Fruit fly (Drosophila melanogaster) whole organism, embryonic: Measurements from ENCODE around the gene CG6685.

Experiments used
- Atf-2 ChIP-seq: fragments of 200-800 bp; sonication (Bioruptor generic); optimal IDR thresholded peaks from 2 replicates; lab custom pipeline; 2016; ENCODE audit warnings: missing biosample characterization, missing genetic modification characterization
- Bgb ChIP-seq: fragments of 200-800 bp; sonication (Bioruptor generic); IDR thresholded peaks from 2 replicates; pipeline ENCODE4 v1.3.6; 2022; ENCODE audit warnings: missing biosample characterization, missing genetic modification characterization; ENCODE audit not compliant: partially characterized antibody
- CG10267 ChIP-seq: fragments of 200-800 bp; sonication (Bioruptor generic); optimal IDR thresholded peaks from 2 replicates; lab custom pipeline; 2018; ENCODE audit warnings: missing biosample characterization, mild to moderate bottlenecking, missing genetic modification characterization, moderate library complexity
- CG14050 ChIP-seq: fragments of 200-800 bp; sonication (Bioruptor generic); IDR thresholded peaks from 3 replicates; pipeline ENCODE4 v1.3.6; 2022; ENCODE audit warnings: missing biosample characterization, missing genetic modification characterization
- CG14860 ChIP-seq: fragments of 200-800 bp; sonication (Bioruptor generic); IDR thresholded peaks from 3 replicates; pipeline ENCODE4 v1.3.6; 2022; ENCODE audit warnings: missing biosample characterization, missing genetic modification characterization; ENCODE audit not compliant: partially characterized antibody
- CG14965 ChIP-seq: fragments of 200-800 bp; sonication (Bioruptor generic); optimal IDR thresholded peaks from 2 replicates; lab custom pipeline; 2016; ENCODE audit warnings: missing biosample characterization, missing genetic modification characterization, borderline replicate concordance
- CG15601 ChIP-seq: fragments of 200-800 bp; sonication (Bioruptor generic); optimal IDR thresholded peaks from 3 replicates; lab custom pipeline; 2019; ENCODE audit warnings: missing biosample characterization, mild to moderate bottlenecking, missing genetic modification characterization, moderate library complexity
- CG1603 ChIP-seq: fragments of 200-800 bp; sonication (Bioruptor generic); optimal IDR thresholded peaks from 2 replicates; lab custom pipeline; 2019; ENCODE audit warnings: missing biosample characterization, mild to moderate bottlenecking, missing genetic modification characterization, moderate library complexity
- CG17328 ChIP-seq: fragments of 200-800 bp; sonication (Bioruptor generic); IDR thresholded peaks from 2 replicates; pipeline ENCODE4 v1.3.6; 2022; ENCODE audit warnings: missing biosample characterization, missing genetic modification characterization
- CG17612 ChIP-seq: fragments of 200-800 bp; sonication (Bioruptor generic); IDR thresholded peaks from 2 replicates; pipeline ENCODE4 v1.3.6; 2022; ENCODE audit warnings: missing biosample characterization, missing genetic modification characterization
- CG17829 ChIP-seq: fragments of 200-800 bp; optimal IDR thresholded peaks from 2 replicates; lab custom pipeline; 2019; ENCODE audit warnings: missing biosample characterization, mild to moderate bottlenecking, missing genetic modification characterization, moderate library complexity
- CG17912 ChIP-seq: fragments of 200-800 bp; sonication (Bioruptor generic); optimal IDR thresholded peaks from 2 replicates; lab custom pipeline; 2018; ENCODE audit warnings: missing biosample characterization, mild to moderate bottlenecking, missing genetic modification characterization
- CG2199 ChIP-seq: fragments of 200-800 bp; sonication (Bioruptor generic); IDR thresholded peaks from 3 replicates; pipeline ENCODE4 v1.3.6; 2022; ENCODE audit warnings: missing biosample characterization, missing genetic modification characterization
- CG31365 ChIP-seq: fragments of 200-800 bp; sonication (Bioruptor generic); optimal IDR thresholded peaks from 2 replicates; lab custom pipeline; 2018; ENCODE audit warnings: missing biosample characterization, mild to moderate bottlenecking, missing genetic modification characterization
- CG4424 ChIP-seq: fragments of 200-800 bp; sonication (Bioruptor generic); optimal IDR thresholded peaks from 3 replicates; lab custom pipeline; 2016; ENCODE audit warnings: missing biosample characterization, missing genetic modification characterization
- CG4707 ChIP-seq: fragments of 200-800 bp; sonication (Bioruptor generic); optimal IDR thresholded peaks from 2 replicates; lab custom pipeline; 2018; ENCODE audit warnings: missing biosample characterization, mild to moderate bottlenecking, missing genetic modification characterization, moderate library complexity
- CG4854 ChIP-seq: fragments of 200-800 bp; sonication (Bioruptor generic); optimal IDR thresholded peaks from 2 replicates; lab custom pipeline; 2016; ENCODE audit warnings: missing biosample characterization, missing genetic modification characterization, inconsistent platforms
- CG6254 ChIP-seq: fragments of 200-800 bp; sonication (Bioruptor generic); optimal IDR thresholded peaks from 3 replicates; lab custom pipeline; 2017; ENCODE audit warnings: mild to moderate bottlenecking, missing biosample characterization, missing genetic modification reagents, missing genetic modification characterization
- CTCF ChIP-seq: fragments of 200-800 bp; sonication (Bioruptor generic); optimal IDR thresholded peaks from 2 replicates; lab custom pipeline; 2017; ENCODE audit warnings: missing biosample characterization, mild to moderate bottlenecking, missing genetic modification characterization, moderate library complexity
- Camta ChIP-seq: fragments of 200-800 bp; sonication (Bioruptor generic); optimal IDR thresholded peaks from 2 replicates; lab custom pipeline; 2016; ENCODE audit warnings: missing biosample characterization, missing genetic modification characterization
- Dip2 ChIP-seq: fragments of 200-800 bp; sonication (Bioruptor generic); IDR thresholded peaks from 2 replicates; pipeline ENCODE4 v1.3.6; 2022; ENCODE audit warnings: missing biosample characterization, missing genetic modification characterization
- Doc2 ChIP-seq: fragments of 200-800 bp; sonication (Bioruptor generic); IDR thresholded peaks from 2 replicates; pipeline ENCODE4 v1.3.6; 2022; ENCODE audit warnings: missing biosample characterization, missing genetic modification characterization
- Dp ChIP-seq: fragments of 200-800 bp; sonication (Bioruptor generic); optimal IDR thresholded peaks from 2 replicates; lab custom pipeline; 2018; ENCODE audit warnings: missing biosample characterization, mild to moderate bottlenecking, missing genetic modification characterization, moderate library complexity
- ERR ChIP-seq: fragments of 200-800 bp; sonication (Bioruptor generic); optimal IDR thresholded peaks from 2 replicates; lab custom pipeline; 2016; ENCODE audit warnings: missing biosample characterization, missing genetic modification characterization
- Ets65A ChIP-seq: fragments of 200-800 bp; sonication (Bioruptor generic); peaks from one replicate; lab custom pipeline; 2016; ENCODE audit warnings: missing biosample characterization, missing genetic modification characterization
- Jarid2 ChIP-seq: fragments of 200-800 bp; sonication (Bioruptor generic); optimal IDR thresholded peaks from 3 replicates; lab custom pipeline; 2017; ENCODE audit warnings: mild to moderate bottlenecking, missing biosample characterization, missing genetic modification reagents, missing genetic modification characterization
- Kr ChIP-seq: fragments of 200-800 bp; sonication (Bioruptor generic); optimal IDR thresholded peaks from 2 replicates; lab custom pipeline; 2017; ENCODE audit warnings: missing biosample characterization, mild to moderate bottlenecking, missing genetic modification characterization
- Lim3 ChIP-seq: fragments of 200-800 bp; sonication (Bioruptor generic); IDR thresholded peaks from 2 replicates; pipeline ENCODE4 v1.3.6; 2022; ENCODE audit warnings: missing biosample characterization, missing genetic modification characterization
- NK7.1 ChIP-seq: fragments of 200-800 bp; sonication (Bioruptor generic); optimal IDR thresholded peaks from 3 replicates; lab custom pipeline; 2016; ENCODE audit warnings: missing biosample characterization, missing genetic modification characterization
- Pdp1 ChIP-seq, 2 experiments: fragments of 200-800 bp; sonication (Bioruptor generic); optimal IDR thresholded peaks; 3 replicates each; lab custom pipeline; 2016; ENCODE audit warnings: missing biosample characterization in 2 of 2, missing genetic modification characterization in 2 of 2, mild to moderate bottlenecking in 1 of 2, moderate library complexity in 1 of 2
- Sry-β ChIP-seq: fragments of 200-800 bp; sonication (Bioruptor generic); optimal IDR thresholded peaks from 2 replicates; lab custom pipeline; 2018; ENCODE audit warnings: missing biosample characterization, mild to moderate bottlenecking, missing genetic modification characterization, moderate library complexity
- ab ChIP-seq: fragments of 200-800 bp; sonication (Bioruptor generic); optimal IDR thresholded peaks from 2 replicates; lab custom pipeline; 2016; ENCODE audit warnings: missing biosample characterization, missing genetic modification characterization
- bigmax ChIP-seq: fragments of 200-800 bp; sonication (Bioruptor generic); optimal IDR thresholded peaks from 2 replicates; lab custom pipeline; 2018; ENCODE audit warnings: missing biosample characterization, mild to moderate bottlenecking, missing genetic modification characterization
- caup ChIP-seq: fragments of 200-800 bp; sonication (Bioruptor generic); optimal IDR thresholded peaks from 3 replicates; lab custom pipeline; 2017; ENCODE audit warnings: missing biosample characterization, mild to moderate bottlenecking, missing genetic modification characterization, moderate library complexity; ENCODE audit not compliant: severe bottlenecking
- emc ChIP-seq: fragments of 200-800 bp; sonication (Bioruptor generic); optimal IDR thresholded peaks from 2 replicates; lab custom pipeline; 2016; ENCODE audit warnings: missing biosample characterization, missing genetic modification characterization
- fd102C ChIP-seq: fragments of 200-800 bp; sonication (Bioruptor generic); optimal IDR thresholded peaks from 2 replicates; lab custom pipeline; 2018; ENCODE audit warnings: missing biosample characterization, mild to moderate bottlenecking, missing genetic modification characterization, moderate library complexity
- gcm ChIP-seq: fragments of 200-800 bp; sonication (Bioruptor generic); optimal IDR thresholded peaks from 2 replicates; lab custom pipeline; 2019; ENCODE audit warnings: missing biosample characterization, mild to moderate bottlenecking, missing genetic modification characterization, moderate library complexity
- gsb ChIP-seq: fragments of 200-800 bp; sonication (Bioruptor generic); IDR thresholded peaks from 2 replicates; pipeline ENCODE4 v1.3.6; 2022; ENCODE audit warnings: missing biosample characterization, missing genetic modification characterization
- gt ChIP-seq: fragments of 200-800 bp; sonication (Bioruptor generic); IDR thresholded peaks from 2 replicates; pipeline ENCODE4 v1.3.6; 2022; ENCODE audit warnings: missing biosample characterization, missing genetic modification characterization
- hkb ChIP-seq, 2 experiments: fragments of 200-800 bp in 1 of 2; fragments of >200 bp in 1 of 2; sonication (Bioruptor generic) in 1 of 2; IDR thresholded peaks in 1 of 2; optimal IDR thresholded peaks in 1 of 2; 2 replicates each; pipeline versions ENCODE4 v1.3.6 to Lab custom; 2017 to 2022; ENCODE audit warnings: missing biosample characterization in 1 of 2, missing genetic modification characterization in 1 of 2
- jumu ChIP-seq: fragments of 200-800 bp; sonication (Bioruptor generic); optimal IDR thresholded peaks from 3 replicates; lab custom pipeline; 2016; ENCODE audit warnings: missing biosample characterization, missing genetic modification characterization
- lola ChIP-seq, 3 experiments: fragments of >200 bp in 2 of 3; fragments of 200-800 bp in 1 of 3; sonication (Bioruptor generic) in 1 of 3; optimal IDR thresholded peaks; 2 replicates each; lab custom pipeline; 2017 to 2019; ENCODE audit warnings: missing biosample characterization in 3 of 3, missing genetic modification characterization in 3 of 3, mild to moderate bottlenecking in 1 of 3, moderate library complexity in 1 of 3
- nmo ChIP-seq: fragments of 200-800 bp; sonication (Bioruptor generic); optimal IDR thresholded peaks from 2 replicates; lab custom pipeline; 2018; ENCODE audit warnings: missing biosample characterization, mild to moderate bottlenecking, missing genetic modification characterization, moderate library complexity
- shn ChIP-seq: fragments of 200-800 bp; sonication (Bioruptor generic); optimal IDR thresholded peaks from 3 replicates; lab custom pipeline; 2016; ENCODE audit warnings: missing biosample characterization, missing genetic modification characterization
- so ChIP-seq: fragments of 200-800 bp; sonication (Bioruptor generic); IDR thresholded peaks from 3 replicates; pipeline ENCODE4 v1.3.6; 2022; ENCODE audit warnings: missing biosample characterization, missing genetic modification characterization
- trem ChIP-seq: fragments of 200-800 bp; optimal IDR thresholded peaks from 3 replicates; lab custom pipeline; 2019; ENCODE audit warnings: missing biosample characterization, mild to moderate bottlenecking, missing genetic modification characterization, moderate library complexity

Gene CG6685

dm6 chr3L:9974172-9974896 is 6.2 kb upstream of the CG6685 start, which contains the start of gene dpr6 (continued):
- TF ChIP-seq Dp (GFP tag; lab: Kevin White, UChicago) (peak; percentile 55), Sry-β (no peak), so (GFP tag; lab: Robert Waterston, UW) (0 out of 3 replicates have a peak, but pooled peaks have one; percentile 13), CG6254 (GFP tag; lab: Kevin White, UChicago) (no peak), CG1603 (tag; lab: Kevin White, UChicago) (peak; percentile 10), Ets65A (GFP tag; lab: Kevin White, UChicago) (peak; percentile 58), Dip2 (GFP tag; lab: Robert Waterston, UW) (peak; percentile 60; the same call in 1 of the 2 replicates), CG4854 (GFP tag; lab: Kevin White, UChicago) (no peak), Jarid2 (GFP tag; lab: Kevin White, UChicago) (peak; percentile 50), Kr (GFP tag; lab: Kevin White, UChicago) (no peak), NK7.1 (no peak), CG17829 (no peak), caup (GFP tag; lab: Kevin White, UChicago) (no peak), Pdp1 (GFP tag; optimal IDR thresholded peaks at IDR 0.05; lab: Kevin White, UChicago) (no peak), ERR (GFP tag; lab: Kevin White, UChicago) (no peak), bigmax (GFP tag; lab: Kevin White, UChicago) (no peak), Doc2 (GFP tag; lab: Robert Waterston, UW) (no peak), Bgb (0 out of 2 replicates have a peak, but pooled peaks have one; percentile 24), Lim3 (no peak), CG14860 (GFP tag; lab: Robert Waterston, UW) (no peak), gt (GFP tag; lab: Robert Waterston, UW) (no peak)
- TF ChIP-seq, all 482 proteins: peak for 27

- TF ChIP-seq CG15601 (tag; lab: Kevin White, UChicago) (no peak), CG14050 (GFP tag; lab: Robert Waterston, UW) (no peak), jumu (GFP tag; lab: Kevin White, UChicago) (no peak), CG4424 (GFP tag; lab: Kevin White, UChicago) (peak; percentile 47), CG14965 (GFP tag; lab: Kevin White, UChicago) (no peak), lola (GFP tag; optimal IDR thresholded peaks at IDR 0.05; lab: Kevin White, UChicago) (no peak), Jarid2 (GFP tag; lab: Kevin White, UChicago) (peak; percentile 20), Atf-2 (GFP tag; lab: Kevin White, UChicago) (no peak), trem (tag; lab: Kevin White, UChicago) (peak; percentile 23), gcm (GFP tag; lab: Kevin White, UChicago) (no peak), CG17612 (GFP tag; lab: Robert Waterston, UW) (no peak), fd102C (GFP tag; lab: Kevin White, UChicago) (no peak), CG4854 (GFP tag; lab: Kevin White, UChicago) (no peak), CG2199 (GFP tag; lab: Robert Waterston, UW) (no peak), emc (peak; percentile 11), shn (peak; percentile 45), Ets65A (GFP tag; lab: Kevin White, UChicago) (peak; percentile 44), CG17912 (GFP tag; lab: Kevin White, UChicago) (no peak), CG31365 (no peak), Camta (GFP tag; lab: Kevin White, UChicago) (peak; percentile 14), ab (GFP tag; lab: Kevin White, UChicago) (no peak), CG10267 (peak; percentile 90), gsb (GFP tag; lab: Robert Waterston, UW) (no peak), CG17328 (no peak), nmo (GFP tag; lab: Kevin White, UChicago) (peak; percentile 21), CG4707 (GFP tag; lab: Kevin White, UChicago) (no peak), hkb (optimal IDR thresholded peaks at IDR 0.05; lab: Kevin White, UChicago) (no peak), hkb (GFP tag; IDR thresholded peaks at IDR 0.05; lab: Robert Waterston, UW) (peak; percentile 37; the same call in 1 of the 2 replicates), CTCF (GFP tag; lab: Kevin White, UChicago) (peak; percentile 37)
Measured at dm6 chr3L:9972007-9972856, 4.1 kb upstream of the CG6685 start, which contains the start of the genes CG6674, CG42455 and vnc. Gene CG6674 (minus strand): TSS chr3L:9972054. Gene CG42455 (plus strand): TSS chr3L:9972312. Gene vnc (plus strand): TSS chr3L:9972312.
